Worm (Caenorhabditis elegans): ENCODE measurements around the gene hlh-8.

Gene hlh-8

ce11 chrX:8069293-8069692 is 47.0 kb upstream of the hlh-8 start, which contains the start of gene C18A11.1 (continued):
- TF ChIP-seq aly-2 (tag; optimal IDR thresholded peaks at IDR 0.05) (no peak), zip-2 (tag; optimal IDR thresholded peaks at IDR 0.05) (no peak), hlh-11 (tag; optimal IDR thresholded peaks at IDR 0.05) (peak; percentile 80)

- TF ChIP-seq lin-39 (tag; optimal IDR thresholded peaks at IDR 0.05) (no peak), ZK337.2 (GFP tag; IDR thresholded peaks at IDR 0.05) (no peak), ceh-20 (GFP tag; IDR thresholded peaks at IDR 0.05) (peak; percentile 72; the same call in 1 of the 2 replicates), dve-1 (tag; optimal IDR thresholded peaks at IDR 0.05; ENCODE audit: insufficient read depth) (peak; percentile 65), daf-16 (GFP tag; optimal IDR thresholded peaks at IDR 0.05) (no peak), daf-16 (tag; optimal IDR thresholded peaks at IDR 0.05) (peak; percentile 39), hlh-11 (tag; optimal IDR thresholded peaks at IDR 0.05) (peak; percentile 65), dmd-6 (GFP tag; IDR thresholded peaks at IDR 0.05) (peak; percentile 81), rbr-2 (tag; optimal IDR thresholded peaks at IDR 0.05) (no peak), sdz-12 (GFP tag; optimal IDR thresholded peaks at IDR 0.05) (no peak), php-3 (GFP tag; IDR thresholded peaks at IDR 0.05) (peak; percentile 98), pqm-1 (tag; optimal IDR thresholded peaks at IDR 0.05) (peak; percentile 2), tra-1 (GFP tag; IDR thresholded peaks at IDR 0.05) (peak; percentile 92), nhr-28 (tag; optimal IDR thresholded peaks at IDR 0.05) (peak; percentile 55), ctbp-1 (GFP tag; IDR thresholded peaks at IDR 0.05) (no peak)
These were observed 41.7 kb upstream of the hlh-8 start for ce11 chrX:8074527-8074926.

ce11 chrX:8077748-8078147 is 38.5 kb upstream of the hlh-8 start, which contains the start of gene C46F2.1:
Gene C46F2.1 (plus strand): TSS chrX:8078048.
- TF ChIP-seq daf-16 (GFP tag; optimal IDR thresholded peaks at IDR 0.05) (no peak), daf-16 (tag; optimal IDR thresholded peaks at IDR 0.05) (peak; percentile 30), hlh-11 (tag; optimal IDR thresholded peaks at IDR 0.05) (peak; percentile 9), dve-1 (tag; optimal IDR thresholded peaks at IDR 0.05; ENCODE audit: insufficient read depth) (peak; percentile 45), php-3 (GFP tag; IDR thresholded peaks at IDR 0.05) (no peak)

ce11 chrX:8078374-8078773 is 37.9 kb upstream of the hlh-8 start:
- no peak for TF ChIP-seq nhr-6 (tag; optimal IDR thresholded peaks at IDR 0.05)
- peak; percentile 29; the same call in 1 of the 2 replicates for TF ChIP-seq dmd-6 (GFP tag; IDR thresholded peaks at IDR 0.05)
- TF ChIP-seq ceh-62 (tag; optimal IDR thresholded peaks at IDR 0.05) = no peak
- TF ChIP-seq pqm-1 (tag; optimal IDR thresholded peaks at IDR 0.05) = peak; percentile 24
- TF ChIP-seq madf-5 (GFP tag; IDR thresholded peaks at IDR 0.05) = no peak
- no peak for TF ChIP-seq spr-1 (tag; optimal IDR thresholded peaks at IDR 0.05)
- TF ChIP-seq tra-1 (GFP tag; IDR thresholded peaks at IDR 0.05) = no peak
- peak; percentile 13 for TF ChIP-seq dve-1 (tag; optimal IDR thresholded peaks at IDR 0.05; ENCODE audit: insufficient read depth)
- TF ChIP-seq ces-1 (GFP tag; optimal IDR thresholded peaks at IDR 0.05) = no peak
- no peak for TF ChIP-seq daf-8 (GFP tag; IDR thresholded peaks at IDR 0.05)
- no peak for TF ChIP-seq dmd-8 (GFP tag; IDR thresholded peaks at IDR 0.05)
- no peak for TF ChIP-seq nhr-77 (tag; optimal IDR thresholded peaks at IDR 0.05)
- peak; percentile 1 for TF ChIP-seq aha-1 (tag)
- TF ChIP-seq nhr-28 (tag; optimal IDR thresholded peaks at IDR 0.05) = peak; percentile 54
- TF ChIP-seq nhr-25 (tag; optimal IDR thresholded peaks at IDR 0.05; ENCODE audit: borderline replicate concordance, insufficient read depth) = no peak

- TF ChIP-seq pqm-1 (tag; optimal IDR thresholded peaks at IDR 0.05) (peak; percentile 52), lin-1 (GFP tag; IDR thresholded peaks at IDR 0.05) (no peak), aha-1 (tag) (peak; percentile 71), dmd-6 (GFP tag; IDR thresholded peaks at IDR 0.05) (0 out of 2 replicates have a peak, but pooled peaks have one; percentile 21), dve-1 (tag; optimal IDR thresholded peaks at IDR 0.05; ENCODE audit: insufficient read depth) (peak; percentile 55), gei-8 (GFP tag; optimal IDR thresholded peaks at IDR 0.05) (no peak), unc-62 (GFP tag; optimal IDR thresholded peaks at IDR 0.05 in 1 of 2) (peak in 1 of 2 experiments; percentile 7), unc-62 (tag; optimal IDR thresholded peaks at IDR 0.05) (no peak), nhr-102 (tag; optimal IDR thresholded peaks at IDR 0.05) (no peak), Y75B8A.6 (GFP tag; IDR thresholded peaks at IDR 0.05) (0 out of 2 replicates have a peak, but pooled peaks have one; percentile 48), hif-1 (tag; optimal IDR thresholded peaks at IDR 0.05) (peak in 1 of 2 experiments; percentile 37), php-3 (GFP tag; IDR thresholded peaks at IDR 0.05) (0 out of 2 replicates have a peak, but pooled peaks have one; percentile 17), daf-16 (GFP tag; optimal IDR thresholded peaks at IDR 0.05) (no peak), daf-16 (tag; optimal IDR thresholded peaks at IDR 0.05) (peak; percentile 81), hlh-11 (tag; optimal IDR thresholded peaks at IDR 0.05) (peak; percentile 23)
These were observed 37.4 kb upstream of the hlh-8 start for ce11 chrX:8078899-8079298.
